Worm (Caenorhabditis elegans) whole organism, L4 larva: ENCODE results near the gene Y41C4A.11.

Experiments used
- D1046.2 ChIP-seq: fragments of 200-800 bp; sonication (Bioruptor generic); IDR thresholded peaks from 2 replicates; pipeline ENCODE4 v1.3.6; 2022; ENCODE audit warnings: missing genetic modification characterization, missing compliant biosample characterization
- T26A8.4 ChIP-seq: fragments of 200-800 bp; sonication (Bioruptor generic); IDR thresholded peaks from 2 replicates; pipeline ENCODE4 v1.3.6; 2022; ENCODE audit warnings: missing genetic modification characterization, missing compliant biosample characterization
- Y105C5A.15 ChIP-seq: fragments of 200-800 bp; sonication (Bioruptor generic); IDR thresholded peaks from 2 replicates; pipeline ENCODE4 v1.3.6; 2022; ENCODE audit warnings: missing genetic modification characterization, missing compliant biosample characterization
- Y48G9A.11 ChIP-seq: fragments of 200-800 bp; sonication (Bioruptor generic); IDR thresholded peaks from 2 replicates; pipeline ENCODE4 v1.3.6; 2022; ENCODE audit warnings: missing genetic modification reagents, missing genetic modification characterization, missing compliant biosample characterization
- Y75B8A.6 ChIP-seq: fragments of 200-800 bp; sonication (Bioruptor generic); IDR thresholded peaks from 2 replicates; pipeline ENCODE4 v1.3.6; 2022; ENCODE audit warnings: missing genetic modification reagents, missing genetic modification characterization, missing compliant biosample characterization
- aha-1 ChIP-seq: fragments of 150-350 bp; peaks from one replicate; lab custom pipeline; 2014; ENCODE audit warnings: missing biosample characterization, missing genetic modification characterization
- ama-1 ChIP-seq: fragments of 150-350 bp; optimal IDR thresholded peaks from 2 replicates; lab custom pipeline; 2014; ENCODE audit warnings: inconsistent platforms, mixed read lengths
- ceh-44 ChIP-seq: fragments of 200-800 bp; sonication (Bioruptor generic); IDR thresholded peaks from 2 replicates; pipeline ENCODE4 v1.3.6; 2022; ENCODE audit warnings: missing genetic modification reagents, missing genetic modification characterization, missing compliant biosample characterization
- ctbp-1 ChIP-seq: fragments of 200-800 bp; sonication (Bioruptor generic); IDR thresholded peaks from 2 replicates; pipeline ENCODE4 v1.3.6; 2022; ENCODE audit warnings: missing genetic modification reagents, missing genetic modification characterization, missing compliant biosample characterization
- daf-19 ChIP-seq: fragments of 200-800 bp; sonication (Bioruptor generic); conservative IDR thresholded peaks from 2 replicates; pipeline ENCODE4 v1.3.6; 2022; ENCODE audit warnings: missing genetic modification characterization, missing compliant biosample characterization
- daf-8 ChIP-seq: fragments of 200-800 bp; sonication (Bioruptor generic); IDR thresholded peaks from 2 replicates; pipeline ENCODE4 v1.3.6; 2022; ENCODE audit warnings: missing genetic modification characterization, missing compliant biosample characterization
- duxl-1 ChIP-seq: sonication (generic microtip); optimal IDR thresholded peaks from 2 replicates; lab custom pipeline; 2016; ENCODE audit warnings: mild to moderate bottlenecking, missing genetic modification characterization, moderate library complexity, missing compliant biosample characterization; ENCODE audit not compliant: poor library complexity
- egl-43 ChIP-seq: fragments of 200-800 bp; sonication (Bioruptor generic); IDR thresholded peaks from 2 replicates; pipeline ENCODE4 v1.3.6; 2022; ENCODE audit warnings: missing genetic modification reagents, missing genetic modification characterization, missing compliant biosample characterization
- gei-8 ChIP-seq: fragments of 200-800 bp; sonication (Bioruptor generic); optimal IDR thresholded peaks from 2 replicates; lab custom pipeline; 2018; ENCODE audit warnings: mild to moderate bottlenecking, missing genetic modification characterization, missing compliant biosample characterization
- hif-1 ChIP-seq, 2 experiments: sonication (generic microtip); optimal IDR thresholded peaks; 2 replicates each; lab custom pipeline; 2016 to 2017; ENCODE audit warnings: missing compliant biosample characterization in 2 of 2, missing genetic modification characterization in 2 of 2, missing genetic modification reagents in 2 of 2, missing genotype in 2 of 2, mild to moderate bottlenecking in 1 of 2
- hlh-11 ChIP-seq: fragments of 200-800 bp; sonication (Bioruptor generic); optimal IDR thresholded peaks from 2 replicates; lab custom pipeline; 2018; ENCODE audit warnings: mild to moderate bottlenecking, missing genetic modification characterization, missing compliant biosample characterization
- hlh-30 ChIP-seq: sonication (generic microtip); optimal IDR thresholded peaks from 2 replicates; lab custom pipeline; 2017; ENCODE audit warnings: antibody characterized with exemption, mild to moderate bottlenecking, missing genetic modification characterization, missing compliant biosample characterization; ENCODE audit not compliant: insufficient read depth
- lim-7 ChIP-seq: fragments of 200-800 bp; sonication (Bioruptor generic); IDR thresholded peaks from 2 replicates; pipeline ENCODE4 v1.3.6; 2022; ENCODE audit warnings: missing genetic modification characterization, missing compliant biosample characterization
- lin-1 ChIP-seq: fragments of 200-800 bp; sonication (Bioruptor generic); IDR thresholded peaks from 2 replicates; pipeline ENCODE4 v1.3.6; 2022; ENCODE audit warnings: missing genetic modification reagents, missing genetic modification characterization, missing compliant biosample characterization
- lir-3 ChIP-seq: sonication (generic microtip); optimal IDR thresholded peaks from 2 replicates; lab custom pipeline; 2016; ENCODE audit warnings: mild to moderate bottlenecking, missing genetic modification characterization, missing compliant biosample characterization
- lsy-2 ChIP-seq, 2 experiments: fragments of 150-350 bp in 1 of 2; sonication (generic microtip) in 1 of 2; optimal IDR thresholded peaks; 2 replicates each; lab custom pipeline; 2014 to 2017; ENCODE audit warnings: missing biosample characterization in 2 of 2, missing genetic modification characterization in 2 of 2
- madf-9 ChIP-seq: fragments of 200-800 bp; sonication (Bioruptor generic); conservative IDR thresholded peaks from 2 replicates; pipeline ENCODE4 v1.3.6; 2022; ENCODE audit warnings: missing genetic modification reagents, missing genetic modification characterization, missing compliant biosample characterization
- mdl-1 ChIP-seq, 2 experiments: fragments of 150-350 bp in 1 of 2; sonication (generic microtip) in 1 of 2; optimal IDR thresholded peaks; 2 replicates each; lab custom pipeline; 2014 to 2017; ENCODE audit warnings: missing biosample characterization in 2 of 2, missing genetic modification characterization in 2 of 2
- mxl-3 ChIP-seq: fragments of 200-800 bp; sonication (Bioruptor generic); optimal IDR thresholded peaks from 2 replicates; lab custom pipeline; 2018; ENCODE audit warnings: mild to moderate bottlenecking, missing genetic modification characterization, missing compliant biosample characterization
- nhr-10 ChIP-seq: fragments of 150-350 bp; optimal IDR thresholded peaks from 2 replicates; lab custom pipeline; 2014; ENCODE audit warnings: missing biosample characterization, missing genetic modification characterization
- nhr-111 ChIP-seq: fragments of 200-800 bp; sonication (Bioruptor generic); optimal IDR thresholded peaks from 2 replicates; lab custom pipeline; 2018; ENCODE audit warnings: mild to moderate bottlenecking, missing genetic modification characterization, missing compliant biosample characterization
- nhr-25 ChIP-seq: sonication (generic microtip); optimal IDR thresholded peaks from 2 replicates; lab custom pipeline; 2017; ENCODE audit warnings: missing genetic modification characterization, mild to moderate bottlenecking, missing compliant biosample characterization, antibody characterized with exemption, moderate library complexity, borderline replicate concordance; ENCODE audit not compliant: insufficient read depth
- nhr-42 ChIP-seq: fragments of 200-800 bp; sonication (Bioruptor generic); IDR thresholded peaks from 2 replicates; pipeline ENCODE4 v1.3.6; 2022; ENCODE audit warnings: missing genetic modification characterization, missing compliant biosample characterization
- nhr-48 ChIP-seq: sonication (generic microtip); optimal IDR thresholded peaks from 2 replicates; lab custom pipeline; 2016; ENCODE audit warnings: mild to moderate bottlenecking, missing genetic modification characterization, missing compliant biosample characterization
- nhr-6 ChIP-seq: fragments of 150-350 bp; optimal IDR thresholded peaks from 2 replicates; lab custom pipeline; 2014; ENCODE audit warnings: missing biosample characterization, missing genetic modification characterization
- pha-4 ChIP-seq, 2 experiments: fragments of 150-350 bp in 1 of 2; fragments of 200-800 bp in 1 of 2; sonication (Bioruptor generic) in 1 of 2; IDR thresholded peaks in 1 of 2; optimal IDR thresholded peaks in 1 of 2; 2 replicates each; pipeline versions ENCODE4 v1.3.6 to Lab custom; 2014 to 2022; ENCODE audit warnings: missing genetic modification characterization in 2 of 2, missing genetic modification reagents in 2 of 2, missing biosample characterization in 1 of 2, missing compliant biosample characterization in 1 of 2
- php-3 ChIP-seq: fragments of 200-800 bp; sonication (Bioruptor generic); IDR thresholded peaks from 2 replicates; pipeline ENCODE4 v1.3.6; 2022; ENCODE audit warnings: missing genetic modification reagents, missing genetic modification characterization, missing compliant biosample characterization
- sdz-12 ChIP-seq: fragments of 200-800 bp; sonication (Bioruptor generic); optimal IDR thresholded peaks from 2 replicates; lab custom pipeline; 2018; ENCODE audit warnings: mild to moderate bottlenecking, missing genetic modification characterization, missing compliant biosample characterization
- set-16 ChIP-seq: fragments of 200-800 bp; sonication (Bioruptor generic); IDR thresholded peaks from 2 replicates; pipeline ENCODE4 v1.3.6; 2022; ENCODE audit warnings: missing genetic modification reagents, missing genetic modification characterization, missing compliant biosample characterization
- skn-1 ChIP-seq: fragments of 150-350 bp; optimal IDR thresholded peaks from 2 replicates; lab custom pipeline; 2014; ENCODE audit warnings: missing biosample characterization, missing genetic modification characterization
- spr-3 ChIP-seq: fragments of 200-800 bp; sonication (Bioruptor generic); optimal IDR thresholded peaks from 2 replicates; lab custom pipeline; 2018; ENCODE audit warnings: mild to moderate bottlenecking, missing genetic modification characterization, missing compliant biosample characterization
- tra-1 ChIP-seq: fragments of 200-800 bp; sonication (Bioruptor generic); IDR thresholded peaks from 2 replicates; pipeline ENCODE4 v1.3.6; 2022; ENCODE audit warnings: missing genetic modification reagents, missing genetic modification characterization, missing compliant biosample characterization
- unc-130 ChIP-seq: sonication (generic microtip); optimal IDR thresholded peaks from 2 replicates; lab custom pipeline; 2016; ENCODE audit warnings: missing genetic modification reagents, missing genetic modification characterization, missing compliant biosample characterization
- unc-39 ChIP-seq: sonication (generic microtip); optimal IDR thresholded peaks from 2 replicates; lab custom pipeline; 2017; ENCODE audit warnings: missing biosample characterization, missing genetic modification characterization
- vab-7 ChIP-seq: fragments of 200-800 bp; sonication (Bioruptor generic); IDR thresholded peaks from 2 replicates; pipeline ENCODE4 v1.3.6; 2022; ENCODE audit warnings: missing genetic modification reagents, missing genetic modification characterization, missing compliant biosample characterization
- zfp-2 ChIP-seq: sonication (generic microtip); optimal IDR thresholded peaks from 2 replicates; lab custom pipeline; 2016; ENCODE audit warnings: mild to moderate bottlenecking, missing genetic modification characterization, missing compliant biosample characterization
- zfp-3 ChIP-seq: fragments of 200-800 bp; sonication (Bioruptor generic); conservative IDR thresholded peaks from 2 replicates; pipeline ENCODE4 v1.3.6; 2022; ENCODE audit warnings: missing genetic modification reagents, missing genetic modification characterization, missing compliant biosample characterization
- ztf-7 ChIP-seq: fragments of 150-350 bp; optimal IDR thresholded peaks from 2 replicates; lab custom pipeline; 2014; ENCODE audit warnings: missing biosample characterization, missing genetic modification characterization

Y41C4A.11 gene

DNA sequence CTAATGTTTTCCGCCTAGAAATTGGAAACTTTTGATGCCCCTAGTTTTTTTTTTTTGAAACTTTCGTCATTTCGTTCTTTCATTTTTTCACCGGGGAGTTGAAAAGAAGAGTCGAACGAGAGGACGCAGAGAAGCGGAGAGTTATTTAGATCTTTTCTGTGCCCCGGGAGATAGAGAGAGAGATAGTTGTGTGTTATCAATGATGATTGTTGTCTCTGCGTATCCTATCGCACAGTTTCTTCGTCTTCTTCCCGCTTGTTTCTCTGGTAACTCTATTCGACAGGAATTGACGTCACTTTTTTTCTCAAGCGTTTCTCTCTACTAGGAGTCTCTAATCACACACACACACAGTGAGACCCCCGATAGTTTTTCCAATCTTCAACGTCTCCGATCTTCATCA is 30.4 kb upstream of the Y41C4A.11 start (continued):
- TF ChIP-seq php-3 (GFP tag; lab: Robert Waterston, UW): no peak
- TF ChIP-seq mdl-1 (tag; optimal IDR thresholded peaks at IDR 0.05; lab: Kevin White, UChicago): peak in 1 of 2 experiments; percentile 58
- peak; percentile 70; the same call in 1 of the 2 replicates for TF ChIP-seq lin-1
- TF ChIP-seq skn-1 (tag; lab: Kevin White, UChicago): no peak
- TF ChIP-seq nhr-6 (tag; lab: Kevin White, UChicago): peak; percentile 45
- TF ChIP-seq ztf-7 (tag; lab: Kevin White, UChicago): peak; percentile 56
- TF ChIP-seq set-16: no peak
- peak in 1 of 2 experiments; percentile 29 for TF ChIP-seq lsy-2 (tag; optimal IDR thresholded peaks at IDR 0.05; lab: Kevin White, UChicago)
- TF ChIP-seq Y105C5A.15 (GFP tag; lab: Robert Waterston, UW): no peak
- TF ChIP-seq daf-8: no peak
- peak; percentile 55 for TF ChIP-seq nhr-48 (tag; lab: Kevin White, UChicago)
- TF ChIP-seq pha-4 (GFP tag; IDR thresholded peaks at IDR 0.05; lab: Robert Waterston, UW): no peak
- peak; percentile 22 for TF ChIP-seq pha-4 (tag; optimal IDR thresholded peaks at IDR 0.05; lab: Kevin White, UChicago)

DNA sequence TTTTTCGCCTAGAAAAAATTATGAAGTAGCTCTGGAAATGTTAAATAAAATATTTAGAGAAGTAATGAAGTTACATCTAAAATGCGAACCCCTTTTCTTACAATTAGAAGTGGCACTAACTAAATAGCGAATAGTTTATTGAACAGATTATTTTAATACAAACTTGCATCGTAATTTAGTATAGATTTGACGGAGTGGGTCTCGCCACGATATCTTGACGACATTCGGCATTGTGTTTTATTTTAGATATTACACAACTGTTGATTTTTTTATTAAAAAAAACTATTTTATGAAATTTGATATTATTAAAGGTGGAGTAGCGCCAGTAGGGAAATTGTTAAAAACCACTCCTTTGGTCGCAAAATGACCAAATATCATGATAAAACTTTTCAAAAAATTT is 29.8 kb upstream of the Y41C4A.11 start:
- TF ChIP-seq aha-1 (tag; lab: Kevin White, UChicago) (peak; percentile 90), lin-1 (no peak)

DNA sequence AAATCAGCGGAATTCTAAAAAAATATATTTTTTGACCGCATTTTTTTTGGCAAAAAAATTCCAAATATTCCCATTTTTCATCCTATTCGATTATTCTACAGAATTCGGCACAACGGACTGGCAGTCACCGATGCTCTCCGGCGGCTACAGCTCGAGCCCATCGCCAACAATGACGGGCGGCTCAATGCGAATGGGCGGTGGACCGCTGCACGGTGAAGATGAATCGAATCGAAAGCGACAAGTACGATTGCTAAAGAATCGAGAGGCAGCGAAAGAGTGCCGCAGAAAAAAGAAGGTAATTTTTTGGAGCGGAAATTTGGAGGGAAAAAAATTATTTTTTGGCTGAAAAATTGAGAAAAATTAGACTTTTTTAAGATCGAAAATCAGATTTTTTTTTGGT is 27.3 kb upstream of the Y41C4A.11 start:
- TF ChIP-seq egl-43 (GFP tag; lab: Robert Waterston, UW) (peak; percentile 68), set-16 (peak; percentile 53; the same call in 1 of the 2 replicates), vab-7 (GFP tag; lab: Robert Waterston, UW) (no peak), lir-3 (tag; lab: Kevin White, UChicago) (no peak), hif-1 (tag; optimal IDR thresholded peaks at IDR 0.05; lab: Kevin White, UChicago) (peak in 1 of 2 experiments; percentile 42), sdz-12 (peak; percentile 58), aha-1 (tag; lab: Kevin White, UChicago) (peak; percentile 50), gei-8 (GFP tag; lab: Kevin White, UChicago) (peak; percentile 10), lim-7 (GFP tag; lab: Robert Waterston, UW) (peak; percentile 57; the same call in 1 of the 2 replicates), zfp-3 (GFP tag; lab: Robert Waterston, UW) (no peak), Y48G9A.11 (GFP tag; lab: Robert Waterston, UW) (0 out of 2 replicates have a peak, but pooled peaks have one; percentile 23), ctbp-1 (no peak), D1046.2 (GFP tag; lab: Robert Waterston, UW) (0 out of 2 replicates have a peak, but pooled peaks have one; percentile 39), tra-1 (0 out of 2 replicates have a peak, but pooled peaks have one; percentile 25)

DNA sequence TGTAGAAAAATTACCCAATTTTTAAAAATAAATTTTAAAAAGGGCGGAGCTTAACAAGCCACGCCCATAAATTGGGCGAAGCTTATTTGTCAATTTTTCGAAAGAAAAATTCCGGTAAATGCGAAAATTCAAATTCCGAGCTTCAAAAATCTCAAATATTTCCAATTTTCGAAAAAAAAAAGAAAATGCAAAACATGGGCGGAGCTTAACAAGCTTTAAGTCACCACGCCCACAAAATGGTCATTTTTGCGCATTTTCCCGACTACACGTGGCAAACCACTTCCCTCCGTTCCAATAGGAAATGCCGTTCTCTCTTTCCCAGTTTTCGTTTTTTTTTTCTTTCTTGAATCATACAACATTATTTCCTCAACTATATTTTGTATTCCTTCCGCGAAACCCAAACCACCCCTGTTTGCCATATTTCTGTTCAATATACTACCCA is 25.1 kb upstream of the Y41C4A.11 start:
- TF ChIP-seq T26A8.4 (GFP tag; lab: Robert Waterston, UW) (peak; percentile 46), zfp-3 (GFP tag; lab: Robert Waterston, UW) (peak; percentile 58; the same call in 1 of the 2 replicates), nhr-42 (peak; percentile 48; the same call in 1 of the 2 replicates), set-16 (no peak), spr-3 (GFP tag; lab: Kevin White, UChicago) (peak; percentile 21), daf-8 (no peak), ceh-44 (GFP tag; lab: Robert Waterston, UW) (no peak), nhr-111 (no peak), duxl-1 (tag; lab: Kevin White, UChicago) (no peak), nhr-25 (peak; percentile 36), zfp-2 (tag; lab: Kevin White, UChicago) (no peak), hlh-11 (no peak), madf-9 (GFP tag; lab: Robert Waterston, UW) (no peak), lim-7 (GFP tag; lab: Robert Waterston, UW) (peak; percentile 22; the same call in 1 of the 2 replicates), gei-8 (GFP tag; lab: Kevin White, UChicago) (peak; percentile 64), unc-39 (tag; lab: Kevin White, UChicago) (no peak), daf-19 (GFP tag; lab: Robert Waterston, UW) (no peak), lin-1 (0 out of 2 replicates have a peak, but pooled peaks have one; percentile 11), unc-130 (no peak), nhr-10 (tag; lab: Kevin White, UChicago) (no peak), D1046.2 (GFP tag; lab: Robert Waterston, UW) (no peak), mxl-3 (GFP tag; lab: Kevin White, UChicago) (no peak), hlh-30 (no peak), Y75B8A.6 (peak; percentile 9; the same call in 1 of the 2 replicates), ama-1 (no peak)
